Fruit fly (Drosophila melanogaster): Measurements from ENCODE around the gene CG7706.

Gene CG7706

dm6 chr3R:18658945-18659642, 18.5 kb upstream of the CG7706 start, which contains the start of the genes CG31224 and CstF64 (continued):
- 0 out of 4 replicates have a peak, but pooled peaks have one; percentile 28 for TF ChIP-seq Dll (GFP tag; IDR thresholded peaks at IDR 0.05; ENCODE audit: partially characterized antibody)
- peak; percentile 77 for TF ChIP-seq vfl (GFP tag; optimal IDR thresholded peaks at IDR 0.05)
- TF ChIP-seq CG18764 (GFP tag; optimal IDR thresholded peaks at IDR 0.05): peak; percentile 80
- no peak for TF ChIP-seq CTCF (GFP tag; optimal IDR thresholded peaks at IDR 0.05)
- peak; percentile 55 for TF ChIP-seq CG7987 (GFP tag; optimal IDR thresholded peaks at IDR 0.05)
- TF ChIP-seq Oli (tag; optimal IDR thresholded peaks at IDR 0.05): peak; percentile 64
- TF ChIP-seq Fer3 (tag; optimal IDR thresholded peaks at IDR 0.05): peak; percentile 75
- peak; percentile 47 for TF ChIP-seq en (GFP tag; optimal IDR thresholded peaks at IDR 0.05)
- TF ChIP-seq Opbp (GFP tag; IDR thresholded peaks at IDR 0.05; ENCODE audit: partially characterized antibody): 0 out of 3 replicates have a peak, but pooled peaks have one; percentile 36
- TF ChIP-seq ssp (GFP tag; IDR thresholded peaks at IDR 0.05): peak; percentile 77
- TF ChIP-seq Gug (GFP tag; IDR thresholded peaks at IDR 0.05): peak; percentile 75
- peak; percentile 85 for TF ChIP-seq ERR (GFP tag; optimal IDR thresholded peaks at IDR 0.05)
- TF ChIP-seq CG1647 (GFP tag; optimal IDR thresholded peaks at IDR 0.05): peak; percentile 86
- TF ChIP-seq CG10431 (GFP tag; optimal IDR thresholded peaks at IDR 0.05): peak; percentile 46
- TF ChIP-seq zen (tag; optimal IDR thresholded peaks at IDR 0.05): peak; percentile 84
- no peak for TF ChIP-seq CG15073 (GFP tag; optimal IDR thresholded peaks at IDR 0.05)
- peak; percentile 79 for TF ChIP-seq bcd (GFP tag; optimal IDR thresholded peaks at IDR 0.05)
- TF ChIP-seq CG2875 (GFP tag; optimal IDR thresholded peaks at IDR 0.05): peak; percentile 67
- TF ChIP-seq CG10267 (tag; optimal IDR thresholded peaks at IDR 0.05): peak; percentile 97
- TF ChIP-seq ken (GFP tag; IDR thresholded peaks at IDR 0.05): peak; percentile 78; the same call in 2 of the 3 replicates
- no peak for TF ChIP-seq CG15011 (GFP tag; optimal IDR thresholded peaks at IDR 0.05)
- TF ChIP-seq croc (GFP tag; conservative IDR thresholded peaks at IDR 0.05): peak; percentile 55
- TF ChIP-seq ewg (GFP tag; optimal IDR thresholded peaks at IDR 0.05): peak; percentile 70
- TF ChIP-seq stwl (tag; optimal IDR thresholded peaks at IDR 0.05): peak; percentile 68
- peak; percentile 87 for TF ChIP-seq CoRest (tag; optimal IDR thresholded peaks at IDR 0.05)
- TF ChIP-seq Hr3 (GFP tag; optimal IDR thresholded peaks at IDR 0.05): peak; percentile 88
- TF ChIP-seq CG34224 (GFP tag; IDR thresholded peaks at IDR 0.05; ENCODE audit: partially characterized antibody): no peak
- TF ChIP-seq yki (optimal IDR thresholded peaks at IDR 0.05): no peak
- TF ChIP-seq gfzf (GFP tag; optimal IDR thresholded peaks at IDR 0.05): peak; percentile 55
- peak; percentile 56; the same call in 1 of the 3 replicates for TF ChIP-seq Optix (GFP tag; IDR thresholded peaks at IDR 0.05)
- no peak for TF ChIP-seq sqz (GFP tag; optimal IDR thresholded peaks at IDR 0.05)
- peak; percentile 53 for TF ChIP-seq sima (GFP tag; optimal IDR thresholded peaks at IDR 0.05)
- TF ChIP-seq BEAF-32 (GFP tag; optimal IDR thresholded peaks at IDR 0.05): peak; percentile 54
- peak; percentile 66 for TF ChIP-seq p53 (GFP tag; optimal IDR thresholded peaks at IDR 0.05)
- TF ChIP-seq CG17186 (GFP tag; optimal IDR thresholded peaks at IDR 0.05): peak; percentile 66
- peak; percentile 64; the same call in 2 of the 3 replicates for TF ChIP-seq CG3726 (GFP tag; IDR thresholded peaks at IDR 0.05)
- TF ChIP-seq ac (GFP tag; optimal IDR thresholded peaks at IDR 0.05): no peak
- peak; percentile 60 for TF ChIP-seq CG10147 (GFP tag; optimal IDR thresholded peaks at IDR 0.05)
- TF ChIP-seq CG43689 (GFP tag; IDR thresholded peaks at IDR 0.05): peak; percentile 58
- TF ChIP-seq inv (GFP tag; IDR thresholded peaks at IDR 0.05; ENCODE audit: partially characterized antibody): no peak
- TF ChIP-seq unpg (GFP tag; optimal IDR thresholded peaks at IDR 0.05): peak; percentile 83
- TF ChIP-seq CG2120 (GFP tag; optimal IDR thresholded peaks at IDR 0.05): peak; percentile 95
- peak; percentile 12 for TF ChIP-seq CG10565 (GFP tag; optimal IDR thresholded peaks at IDR 0.05)
- TF ChIP-seq Kr (GFP tag; optimal IDR thresholded peaks at IDR 0.05): no peak
- TF ChIP-seq CG12744 (GFP tag; optimal IDR thresholded peaks at IDR 0.05): peak; percentile 81
- peak; percentile 79 for TF ChIP-seq CG9215 (GFP tag; IDR thresholded peaks at IDR 0.05)
- peak; percentile 3 for TF ChIP-seq CG7271 (tag; optimal IDR thresholded peaks at IDR 0.05)
- no peak for TF ChIP-seq CG8359 (GFP tag; optimal IDR thresholded peaks at IDR 0.05; ENCODE audit: borderline replicate concordance)
- peak; percentile 79 for TF ChIP-seq slp2 (GFP tag; optimal IDR thresholded peaks at IDR 0.05)
